Worm (Caenorhabditis elegans) whole organism, early embryonic: ENCODE measurements around the gene T22F7.1.

Experiments used
- aly-1 ChIP-seq: sonication (generic microtip); optimal IDR thresholded peaks from 2 replicates; lab custom pipeline; 2016; ENCODE audit warnings: missing genetic modification characterization, missing compliant biosample characterization
- tra-4 ChIP-seq: sonication (generic microtip); optimal IDR thresholded peaks from 2 replicates; lab custom pipeline; 2017; ENCODE audit warnings: missing genetic modification characterization, missing compliant biosample characterization

DNA sequence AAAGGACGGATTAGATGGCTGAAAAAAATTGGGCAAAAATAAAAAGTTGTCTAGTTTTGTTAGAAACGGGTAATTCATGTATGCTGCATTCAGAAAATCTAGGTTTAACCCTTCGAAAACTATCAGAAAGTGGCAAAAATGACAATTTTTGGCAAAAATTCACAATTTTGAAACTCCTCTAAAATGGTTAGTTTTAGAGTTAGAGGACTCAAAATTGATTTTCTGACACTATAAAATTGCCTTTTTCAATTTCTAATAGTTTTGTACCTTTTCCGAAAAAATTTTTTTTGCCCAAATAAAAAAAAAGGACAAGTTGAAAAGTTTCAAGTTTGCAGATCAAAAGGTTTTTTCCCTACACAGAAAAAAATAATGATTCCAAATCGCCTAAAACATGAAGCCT is 34.7 kb downstream of the T22F7.1 start:
- no peak for TF ChIP-seq aly-1 (tag; lab: Kevin White, UChicago)
- no peak for TF ChIP-seq tra-4 (tag; lab: Kevin White, UChicago)
